Worm (Caenorhabditis elegans): ENCODE results near the gene F39C12.1.
A peak's percentile ranks its signal among the peaks of the same experiment; 100 is the strongest.

DNA sequence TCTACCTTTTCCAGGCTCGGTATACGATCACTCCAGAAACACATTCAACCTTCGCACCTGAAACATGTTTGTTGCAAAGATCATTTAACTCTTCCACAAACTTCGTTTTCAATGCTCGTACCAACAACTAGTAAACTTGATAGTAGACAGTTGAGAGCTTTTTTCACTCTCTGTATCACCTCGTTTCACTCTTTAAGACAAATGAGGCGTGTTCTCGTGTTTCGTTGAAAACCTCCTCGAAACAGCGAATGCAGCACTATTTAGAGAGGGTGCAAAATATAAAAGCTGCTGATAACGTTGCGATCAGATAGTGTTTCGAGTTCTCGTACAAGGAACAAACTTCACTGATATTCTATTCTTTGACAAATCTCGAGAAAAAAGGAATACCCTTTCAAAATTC, 60.0 kb downstream of the F39C12.1 start, which contains the start of gene F43C9.1:
- TF ChIP-seq nhr-23 (tag; optimal IDR thresholded peaks at IDR 0.05) (no peak), unc-62 (GFP tag; optimal IDR thresholded peaks at IDR 0.05) (no peak), hmg-11 (tag; optimal IDR thresholded peaks at IDR 0.05) (no peak), fkh-10 (GFP tag; optimal IDR thresholded peaks at IDR 0.05) (no peak), pqm-1 (tag; optimal IDR thresholded peaks at IDR 0.05) (peak; percentile 15), lin-15B (tag; optimal IDR thresholded peaks at IDR 0.05) (no peak)

Measured in whole organism, L3 larva.